Worm (Caenorhabditis elegans) whole organism, L4 larva: ENCODE data around the gene hrpf-2.
A peak's percentile ranks its signal among the peaks of the same experiment; 100 is the strongest.

Experiments used
- Y5F2A.4 ChIP-seq: fragments of 200-800 bp; sonication (Bioruptor generic); optimal IDR thresholded peaks from 2 replicates; lab custom pipeline; 2018; ENCODE audit warnings: mild to moderate bottlenecking, missing genetic modification characterization, missing compliant biosample characterization
- ZK546.5 ChIP-seq, 2 experiments: sonication (generic microtip); optimal IDR thresholded peaks; 2 replicates each; lab custom pipeline; 2017; ENCODE audit warnings: missing biosample characterization in 2 of 2, missing genetic modification characterization in 2 of 2
- aha-1 ChIP-seq: fragments of 150-350 bp; peaks from one replicate; lab custom pipeline; 2014; ENCODE audit warnings: missing biosample characterization, missing genetic modification characterization
- attf-4 ChIP-seq: sonication (generic microtip); optimal IDR thresholded peaks from 3 replicates; lab custom pipeline; 2017; ENCODE audit warnings: missing biosample characterization, missing genetic modification characterization
- ceh-28 ChIP-seq: fragments of 150-350 bp; optimal IDR thresholded peaks from 2 replicates; lab custom pipeline; 2014; ENCODE audit warnings: missing biosample characterization, missing genetic modification reagents, missing genetic modification characterization
- ceh-82 ChIP-seq: sonication (generic microtip); optimal IDR thresholded peaks from 2 replicates; lab custom pipeline; 2017; ENCODE audit warnings: missing biosample characterization, missing genetic modification characterization
- ces-1 ChIP-seq: fragments of 150-350 bp; sonication (generic microtip); optimal IDR thresholded peaks from 4 replicates; lab custom pipeline; 2014; ENCODE audit warnings: missing biosample characterization, missing genetic modification reagents, missing genetic modification characterization
- daf-12 ChIP-seq: fragments of 150-350 bp; optimal IDR thresholded peaks from 2 replicates; lab custom pipeline; 2014; ENCODE audit warnings: missing biosample characterization, missing genetic modification reagents, missing genetic modification characterization
- daf-19 ChIP-seq: fragments of 200-800 bp; sonication (Bioruptor generic); conservative IDR thresholded peaks from 2 replicates; pipeline ENCODE4 v1.3.6; 2022; ENCODE audit warnings: missing genetic modification characterization, missing compliant biosample characterization
- dmd-6 ChIP-seq: fragments of 200-800 bp; sonication (Bioruptor generic); IDR thresholded peaks from 2 replicates; pipeline ENCODE4 v1.3.6; 2022; ENCODE audit warnings: missing genetic modification reagents, missing genetic modification characterization, missing compliant biosample characterization
- dmd-9 ChIP-seq: fragments of 200-800 bp; sonication (Bioruptor generic); IDR thresholded peaks from 2 replicates; pipeline ENCODE4 v1.3.6; 2022; ENCODE audit warnings: missing genetic modification reagents, missing genetic modification characterization, missing compliant biosample characterization
- dpl-1 ChIP-seq: fragments of 150-350 bp; optimal IDR thresholded peaks from 2 replicates; lab custom pipeline; 2014; ENCODE audit warnings: missing biosample characterization, missing genetic modification reagents, missing genetic modification characterization
- duxl-1 ChIP-seq: sonication (generic microtip); optimal IDR thresholded peaks from 2 replicates; lab custom pipeline; 2016; ENCODE audit warnings: mild to moderate bottlenecking, missing genetic modification characterization, moderate library complexity, missing compliant biosample characterization; ENCODE audit not compliant: poor library complexity
- egl-43 ChIP-seq: fragments of 200-800 bp; sonication (Bioruptor generic); IDR thresholded peaks from 2 replicates; pipeline ENCODE4 v1.3.6; 2022; ENCODE audit warnings: missing genetic modification reagents, missing genetic modification characterization, missing compliant biosample characterization
- fkh-10 ChIP-seq: fragments of 150-350 bp; optimal IDR thresholded peaks from 2 replicates; lab custom pipeline; 2014; ENCODE audit warnings: missing biosample characterization, missing genetic modification reagents, missing genetic modification characterization
- fos-1 ChIP-seq: fragments of 150-350 bp; optimal IDR thresholded peaks from 2 replicates; lab custom pipeline; 2014; ENCODE audit warnings: missing biosample characterization, missing genetic modification characterization
- hif-1 ChIP-seq, 2 experiments: sonication (generic microtip); optimal IDR thresholded peaks; 2 replicates each; lab custom pipeline; 2016 to 2017; ENCODE audit warnings: missing compliant biosample characterization in 2 of 2, missing genetic modification characterization in 2 of 2, missing genetic modification reagents in 2 of 2, missing genotype in 2 of 2, mild to moderate bottlenecking in 1 of 2
- hlh-11 ChIP-seq: fragments of 200-800 bp; sonication (Bioruptor generic); optimal IDR thresholded peaks from 2 replicates; lab custom pipeline; 2018; ENCODE audit warnings: mild to moderate bottlenecking, missing genetic modification characterization, missing compliant biosample characterization
- jun-1 ChIP-seq: fragments of 150-350 bp; optimal IDR thresholded peaks from 2 replicates; lab custom pipeline; 2014; ENCODE audit warnings: missing biosample characterization, missing genetic modification reagents, missing genetic modification characterization
- lin-13 ChIP-seq: fragments of 150-350 bp; optimal IDR thresholded peaks from 2 replicates; lab custom pipeline; 2014; ENCODE audit warnings: missing biosample characterization, missing genetic modification reagents, missing genetic modification characterization
- lin-15B ChIP-seq: fragments of 150-350 bp; sonication (generic microtip); optimal IDR thresholded peaks from 3 replicates; lab custom pipeline; 2014; ENCODE audit warnings: missing biosample characterization, missing genetic modification characterization
- lin-38 ChIP-seq: fragments of 200-800 bp; sonication (Bioruptor generic); IDR thresholded peaks from 2 replicates; pipeline ENCODE4 v1.3.6; 2022; ENCODE audit warnings: missing genetic modification reagents, missing genetic modification characterization, missing compliant biosample characterization
- lsy-2 ChIP-seq, 2 experiments: fragments of 150-350 bp in 1 of 2; sonication (generic microtip) in 1 of 2; optimal IDR thresholded peaks; 2 replicates each; lab custom pipeline; 2014 to 2017; ENCODE audit warnings: missing biosample characterization in 2 of 2, missing genetic modification characterization in 2 of 2
- madf-5 ChIP-seq, 2 experiments: fragments of 200-800 bp; sonication (Bioruptor generic); IDR thresholded peaks; 2 replicates each; pipeline ENCODE4 v1.3.6; 2022; ENCODE audit warnings: missing compliant biosample characterization in 2 of 2, missing genetic modification characterization in 2 of 2
- mdl-1 ChIP-seq, 2 experiments: fragments of 150-350 bp in 1 of 2; sonication (generic microtip) in 1 of 2; optimal IDR thresholded peaks; 2 replicates each; lab custom pipeline; 2014 to 2017; ENCODE audit warnings: missing biosample characterization in 2 of 2, missing genetic modification characterization in 2 of 2
- mep-1 ChIP-seq: fragments of 150-350 bp; sonication (generic microtip); optimal IDR thresholded peaks from 3 replicates; lab custom pipeline; 2014; ENCODE audit warnings: missing biosample characterization, missing genetic modification characterization
- mes-2 ChIP-seq: sonication (generic microtip); optimal IDR thresholded peaks from 2 replicates; lab custom pipeline; 2016; ENCODE audit warnings: missing genotype, mild to moderate bottlenecking, missing genetic modification characterization, missing compliant biosample characterization; ENCODE audit not compliant: poor library complexity, severe bottlenecking
- mxl-2 ChIP-seq: fragments of 200-800 bp; sonication (Bioruptor generic); conservative IDR thresholded peaks from 2 replicates; pipeline ENCODE4 v1.3.6; 2022; ENCODE audit warnings: missing genetic modification reagents, missing genetic modification characterization, missing compliant biosample characterization
- mxl-3 ChIP-seq: fragments of 200-800 bp; sonication (Bioruptor generic); optimal IDR thresholded peaks from 2 replicates; lab custom pipeline; 2018; ENCODE audit warnings: mild to moderate bottlenecking, missing genetic modification characterization, missing compliant biosample characterization
- nhr-10 ChIP-seq: fragments of 150-350 bp; optimal IDR thresholded peaks from 2 replicates; lab custom pipeline; 2014; ENCODE audit warnings: missing biosample characterization, missing genetic modification characterization
- nhr-111 ChIP-seq: fragments of 200-800 bp; sonication (Bioruptor generic); optimal IDR thresholded peaks from 2 replicates; lab custom pipeline; 2018; ENCODE audit warnings: mild to moderate bottlenecking, missing genetic modification characterization, missing compliant biosample characterization
- nhr-28 ChIP-seq: fragments of 150-350 bp; optimal IDR thresholded peaks from 2 replicates; lab custom pipeline; 2014; ENCODE audit warnings: missing biosample characterization, missing genetic modification characterization
- nhr-76 ChIP-seq: fragments of 150-350 bp; optimal IDR thresholded peaks from 2 replicates; lab custom pipeline; 2014; ENCODE audit warnings: missing biosample characterization, missing genetic modification characterization
- nhr-77 ChIP-seq: fragments of 150-350 bp; optimal IDR thresholded peaks from 2 replicates; lab custom pipeline; 2014; ENCODE audit warnings: missing biosample characterization, missing genetic modification characterization
- snpc-1.2 ChIP-seq: fragments of 200-800 bp; sonication (Bioruptor generic); IDR thresholded peaks from 2 replicates; pipeline ENCODE4 v1.3.6; 2022; ENCODE audit warnings: missing genetic modification reagents, missing genetic modification characterization, missing compliant biosample characterization
- spr-3 ChIP-seq: fragments of 200-800 bp; sonication (Bioruptor generic); optimal IDR thresholded peaks from 2 replicates; lab custom pipeline; 2018; ENCODE audit warnings: mild to moderate bottlenecking, missing genetic modification characterization, missing compliant biosample characterization
- tra-1 ChIP-seq: fragments of 200-800 bp; sonication (Bioruptor generic); IDR thresholded peaks from 2 replicates; pipeline ENCODE4 v1.3.6; 2022; ENCODE audit warnings: missing genetic modification reagents, missing genetic modification characterization, missing compliant biosample characterization
- unc-39 ChIP-seq: sonication (generic microtip); optimal IDR thresholded peaks from 2 replicates; lab custom pipeline; 2017; ENCODE audit warnings: missing biosample characterization, missing genetic modification characterization
- zfp-2 ChIP-seq: sonication (generic microtip); optimal IDR thresholded peaks from 2 replicates; lab custom pipeline; 2016; ENCODE audit warnings: mild to moderate bottlenecking, missing genetic modification characterization, missing compliant biosample characterization
- zip-11 ChIP-seq: fragments of 200-800 bp; sonication (Bioruptor generic); IDR thresholded peaks from 2 replicates; pipeline ENCODE4 v1.3.6; 2022; ENCODE audit warnings: missing genetic modification characterization, missing compliant biosample characterization
- ztf-11 ChIP-seq: fragments of 150-350 bp; optimal IDR thresholded peaks from 2 replicates; lab custom pipeline; 2014; ENCODE audit warnings: missing biosample characterization, missing genetic modification characterization

The hrpf-2 gene

DNA sequence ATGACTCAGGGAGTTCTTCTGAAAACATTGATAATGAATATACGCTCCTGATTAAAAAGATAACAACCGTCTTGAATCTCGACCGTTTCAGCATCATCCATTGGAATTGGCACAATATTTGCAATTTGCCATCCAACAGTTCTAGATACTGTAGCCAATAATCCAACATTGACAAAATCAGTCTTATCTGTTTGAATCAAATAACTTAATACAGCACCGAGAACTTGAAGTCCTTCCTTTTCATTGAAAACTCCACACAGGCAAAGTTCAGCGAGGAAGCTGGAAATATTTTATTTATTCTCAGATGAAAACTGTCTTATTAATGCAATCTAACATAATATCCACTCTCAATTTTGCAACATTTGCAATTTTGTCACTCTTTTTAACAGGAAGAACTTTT is 4.1 kb downstream of the hrpf-2 start:
- TF ChIP-seq daf-19 (GFP tag; lab: Robert Waterston, UW) = no peak
- TF ChIP-seq aha-1 (tag; lab: Kevin White, UChicago) = peak; percentile 90
- TF ChIP-seq, all 104 proteins: peak for 1

DNA sequence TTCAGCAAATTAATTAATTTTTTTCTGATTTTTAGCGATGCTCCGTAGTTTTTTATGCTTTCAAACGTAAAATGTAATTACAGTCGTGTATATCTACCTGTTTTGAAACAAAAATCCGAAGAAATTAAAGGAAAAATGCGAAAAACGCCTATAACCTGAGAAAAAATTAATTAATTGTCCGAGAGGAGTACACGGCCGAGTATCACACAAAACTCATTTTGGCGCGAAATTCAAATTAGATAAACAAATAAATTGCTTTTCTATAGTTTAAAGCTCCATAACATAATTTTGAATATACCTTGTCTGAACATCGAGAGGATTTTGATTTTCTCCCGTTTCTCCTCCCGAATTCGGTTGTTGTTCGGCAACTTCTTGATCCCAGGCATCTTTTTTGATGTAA is 6.8 kb downstream of the hrpf-2 start:
- 0 out of 2 replicates have a peak, but pooled peaks have one; percentile 12 for TF ChIP-seq dmd-6 (GFP tag; lab: Robert Waterston, UW)
- TF ChIP-seq spr-3 = no peak
- TF ChIP-seq ceh-82 (tag; lab: Kevin White, UChicago) = no peak
- TF ChIP-seq mxl-3 = no peak
- peak; percentile 91 for TF ChIP-seq dpl-1 (GFP tag; lab: Kevin White, UChicago)
- peak in 1 of 2 experiments; percentile 10 for TF ChIP-seq hif-1 (tag; optimal IDR thresholded peaks at IDR 0.05; lab: Kevin White, UChicago)
- 0 out of 2 replicates have a peak, but pooled peaks have one; percentile 38 for TF ChIP-seq snpc-1.2 (GFP tag; lab: Robert Waterston, UW)
- no peak for TF ChIP-seq daf-12 (tag; lab: Kevin White, UChicago)
- TF ChIP-seq lin-38 (GFP tag; lab: Robert Waterston, UW) = peak; percentile 46
- peak; percentile 83 for TF ChIP-seq mes-2 (tag; lab: Kevin White, UChicago)
- TF ChIP-seq lsy-2 (tag; optimal IDR thresholded peaks at IDR 0.05; lab: Kevin White, UChicago) = peak in 1 of 2 experiments; percentile 52
- TF ChIP-seq, all 104 proteins: peak for 7

DNA sequence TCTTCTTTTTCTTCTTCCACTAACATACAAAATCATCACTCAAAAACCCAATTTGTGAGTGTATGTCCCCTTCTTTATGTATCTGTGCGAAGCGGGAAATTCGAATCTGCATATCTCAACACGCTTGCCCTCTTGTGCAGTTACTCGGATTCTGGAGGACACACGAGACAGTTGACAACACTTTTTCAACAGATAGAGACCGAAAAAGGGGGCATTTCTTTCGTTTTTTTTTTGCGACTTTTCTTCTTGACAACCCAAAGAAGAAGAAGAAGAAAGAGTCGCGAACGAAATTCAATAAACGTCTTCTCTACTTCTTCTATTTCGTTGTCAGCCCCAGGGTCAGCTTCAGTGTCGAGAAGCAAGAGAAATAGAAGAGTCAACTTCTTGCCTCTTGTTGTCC is 10.3 kb downstream of the hrpf-2 start:
- no peak for TF ChIP-seq mdl-1 (tag; optimal IDR thresholded peaks at IDR 0.05; lab: Kevin White, UChicago)
- TF ChIP-seq ces-1 (GFP tag; lab: Kevin White, UChicago) = peak; percentile 61
- TF ChIP-seq, all 104 proteins: peak for 1

DNA sequence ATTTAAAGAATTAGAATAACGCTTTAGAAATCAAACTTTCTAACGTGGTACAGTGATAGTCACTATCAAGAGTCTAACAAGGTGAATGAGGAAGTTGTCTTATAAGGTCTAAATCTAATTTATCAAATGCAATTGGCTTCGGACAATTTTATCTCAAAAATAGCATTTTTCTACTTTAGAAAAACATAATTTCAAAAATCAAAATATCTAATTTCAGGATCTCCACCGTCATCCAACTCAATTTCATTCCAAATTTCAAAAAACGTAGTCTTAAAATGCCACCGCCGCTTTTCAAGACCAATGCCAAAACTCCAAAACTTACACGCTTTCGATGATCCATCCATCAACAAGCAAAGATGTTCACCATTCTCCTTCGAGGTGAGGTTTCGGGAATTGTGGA is 11.3 kb downstream of the hrpf-2 start, which contains the start of gene Y73B6BL.270:
TSS of gene Y73B6BL.270 (plus strand) at position 301 of the 400 bp plus-strand sequence.
- TF ChIP-seq dmd-9 (GFP tag; lab: Robert Waterston, UW) (no peak), lin-13 (GFP tag; lab: Kevin White, UChicago) (no peak), jun-1 (tag; lab: Kevin White, UChicago) (no peak), egl-43 (GFP tag; lab: Robert Waterston, UW) (no peak), zfp-2 (tag; lab: Kevin White, UChicago) (no peak), fos-1 (no peak), zip-11 (GFP tag; lab: Robert Waterston, UW) (no peak), Y5F2A.4 (GFP tag; lab: Kevin White, UChicago) (no peak), unc-39 (tag; lab: Kevin White, UChicago) (no peak), hlh-11 (tag; lab: Kevin White, UChicago) (no peak), nhr-10 (no peak), tra-1 (GFP tag; lab: Robert Waterston, UW) (no peak), lin-38 (GFP tag; lab: Robert Waterston, UW) (no peak), ztf-11 (no peak), daf-12 (tag; lab: Kevin White, UChicago) (no peak), attf-4 (tag; lab: Kevin White, UChicago) (no peak), madf-5 (GFP tag; IDR thresholded peaks at IDR 0.05; lab: Robert Waterston, UW) (no peak)

DNA sequence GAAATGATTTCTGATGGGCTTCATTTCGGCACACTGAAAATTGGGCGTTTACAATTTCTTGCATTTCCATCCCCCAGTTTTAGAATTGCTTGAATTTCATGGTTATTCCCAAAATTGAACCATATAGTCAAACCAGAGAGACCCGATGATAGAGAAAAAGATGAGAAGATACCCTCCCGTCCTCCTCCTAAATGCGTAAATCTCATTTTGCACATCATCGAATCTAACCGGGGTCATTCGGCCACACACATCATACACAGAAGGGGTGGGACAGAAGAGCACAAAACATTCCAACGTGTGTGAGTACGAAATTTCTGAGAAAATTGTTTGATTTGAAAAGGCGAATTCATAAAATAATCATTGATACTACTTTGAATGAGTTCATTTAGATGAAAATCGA is 12.7 kb downstream of the hrpf-2 start:
- TF ChIP-seq mep-1 (tag; lab: Kevin White, UChicago) (no peak), duxl-1 (tag; lab: Kevin White, UChicago) (no peak), mxl-2 (GFP tag; lab: Robert Waterston, UW) (no peak), nhr-28 (tag; lab: Kevin White, UChicago) (no peak), nhr-76 (no peak), fkh-10 (GFP tag; lab: Kevin White, UChicago) (no peak), nhr-111 (no peak), ceh-28 (tag; lab: Kevin White, UChicago) (no peak), nhr-77 (tag; lab: Kevin White, UChicago) (no peak), lin-15B (tag; lab: Kevin White, UChicago) (no peak), ZK546.5 (tag; optimal IDR thresholded peaks at IDR 0.05; lab: Kevin White, UChicago) (no peak)
